Fruit fly (Drosophila melanogaster): ENCODE results near the gene CG7857.

The CG7857 gene

DNA sequence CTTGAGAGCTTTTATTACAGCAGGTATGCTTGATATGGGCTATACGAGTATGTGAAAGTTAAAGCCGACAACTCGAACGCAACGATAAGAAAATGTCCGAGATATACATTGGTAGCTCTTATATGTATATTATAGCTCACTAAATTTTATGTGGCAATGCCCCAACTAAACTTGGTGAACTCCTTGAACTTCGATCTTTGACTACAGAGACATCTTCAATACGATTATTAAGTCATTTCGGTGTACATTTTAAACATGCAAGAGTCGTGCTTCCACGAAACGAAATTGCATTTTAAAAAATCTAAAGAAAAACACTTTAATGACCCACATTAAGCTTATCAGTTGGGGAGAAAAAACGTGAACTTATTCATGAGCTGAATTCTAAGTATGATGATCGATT lies 31.9 kb upstream of the CG7857 start:
- TF ChIP-seq CG10348 (GFP tag; IDR thresholded peaks at IDR 0.05) (no peak), rn (GFP tag; IDR thresholded peaks at IDR 0.05) (no peak), Ets98B (GFP tag; IDR thresholded peaks at IDR 0.05) (no peak), CG14655 (GFP tag; optimal IDR thresholded peaks at IDR 0.05) (no peak), CG9948 (tag; optimal IDR thresholded peaks at IDR 0.05) (no peak), Pif1B (GFP tag; optimal IDR thresholded peaks at IDR 0.05) (no peak), D1 (tag; optimal IDR thresholded peaks at IDR 0.05) (no peak), CG8159 (tag; optimal IDR thresholded peaks at IDR 0.05) (no peak), CG12605 (GFP tag; IDR thresholded peaks at IDR 0.05) (no peak)

DNA sequence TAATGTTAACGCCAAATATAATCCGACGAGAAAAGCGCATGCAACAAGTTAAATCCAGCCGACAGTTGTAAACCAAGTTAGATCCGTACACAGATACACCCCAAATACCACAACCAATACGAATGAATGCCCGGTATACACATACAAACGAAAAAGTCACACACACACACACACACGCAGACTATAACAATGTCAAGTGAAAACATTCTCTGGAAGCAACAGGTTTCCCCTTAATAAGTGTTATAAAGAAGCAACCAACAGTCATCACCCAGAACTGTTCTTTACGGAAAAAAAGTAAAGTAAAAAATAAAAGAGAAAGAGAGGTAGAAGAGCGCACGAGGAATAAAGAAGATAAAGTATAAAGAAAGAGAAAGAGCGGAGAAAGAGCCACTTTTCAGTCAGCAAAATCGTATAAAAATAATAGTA lies 31.1 kb upstream of the CG7857 start:
- TF ChIP-seq EcR (GFP tag; optimal IDR thresholded peaks at IDR 0.05) = peak; percentile 12
- TF ChIP-seq CG12605 (GFP tag; IDR thresholded peaks at IDR 0.05) = peak; percentile 76
- no peak for TF ChIP-seq Ets98B (GFP tag; IDR thresholded peaks at IDR 0.05)
- peak; percentile 13 for TF ChIP-seq CG8159 (tag; optimal IDR thresholded peaks at IDR 0.05)

DNA sequence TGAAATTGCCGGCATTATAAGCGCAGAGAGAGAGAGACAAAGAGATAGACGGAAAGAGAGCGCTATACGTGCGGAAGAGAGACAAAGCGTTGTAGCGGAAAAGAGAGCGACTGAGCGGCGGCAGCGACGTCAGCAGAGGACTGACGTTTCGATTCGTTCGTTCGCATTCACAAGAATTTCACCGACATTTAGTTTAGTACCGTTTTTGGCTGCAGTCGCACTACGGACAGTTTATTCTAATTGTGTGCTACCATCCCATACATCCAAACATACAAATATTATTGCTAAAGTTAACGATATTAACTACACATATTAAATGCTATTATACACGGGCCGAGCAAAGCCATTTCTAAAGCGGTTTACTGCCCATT lies 30.5 kb upstream of the CG7857 start, which contains the start of gene CrebA:
Gene CrebA, plus strand, starts transcription at position 168 of the 371 bp plus-strand sequence.
- TF ChIP-seq Pif1A (GFP tag; optimal IDR thresholded peaks at IDR 0.05) = no peak
- TF ChIP-seq CG12605 (GFP tag; IDR thresholded peaks at IDR 0.05) = peak; percentile 88
- no peak for TF ChIP-seq CG17806 (tag; optimal IDR thresholded peaks at IDR 0.05)
- TF ChIP-seq CG8159 (tag; optimal IDR thresholded peaks at IDR 0.05) = no peak
- TF ChIP-seq CG9948 (tag; optimal IDR thresholded peaks at IDR 0.05) = no peak
- no peak for TF ChIP-seq rn (GFP tag; IDR thresholded peaks at IDR 0.05)
- no peak for TF ChIP-seq CG13204 (GFP tag; optimal IDR thresholded peaks at IDR 0.05)
- TF ChIP-seq Pif1B (GFP tag; optimal IDR thresholded peaks at IDR 0.05) = no peak
- TF ChIP-seq Ets98B (GFP tag; IDR thresholded peaks at IDR 0.05) = peak; percentile 41; the same call in 1 of the 2 replicates
- TF ChIP-seq CG15710 (tag; optimal IDR thresholded peaks at IDR 0.05) = no peak
- TF ChIP-seq CG10348 (GFP tag; IDR thresholded peaks at IDR 0.05) = no peak
- TF ChIP-seq CG34367 (tag; optimal IDR thresholded peaks at IDR 0.05) = no peak
- no peak for TF ChIP-seq fd96Ca (GFP tag; IDR thresholded peaks at IDR 0.05)
- no peak for TF ChIP-seq CG14655 (GFP tag; optimal IDR thresholded peaks at IDR 0.05)
- no peak for TF ChIP-seq gl (tag; optimal IDR thresholded peaks at IDR 0.05)
- TF ChIP-seq D1 (tag; optimal IDR thresholded peaks at IDR 0.05) = no peak
- TF ChIP-seq EcR (GFP tag; optimal IDR thresholded peaks at IDR 0.05) = no peak
- TF ChIP-seq CG32121 (GFP tag; IDR thresholded peaks at IDR 0.05) = peak; percentile 11; the same call in 1 of the 2 replicates
- peak; percentile 56 for TF ChIP-seq CG4496 (GFP tag; IDR thresholded peaks at IDR 0.05)
- TF ChIP-seq CG8301 (tag; optimal IDR thresholded peaks at IDR 0.05) = no peak
- TF ChIP-seq Snoo (tag; optimal IDR thresholded peaks at IDR 0.05) = no peak

DNA sequence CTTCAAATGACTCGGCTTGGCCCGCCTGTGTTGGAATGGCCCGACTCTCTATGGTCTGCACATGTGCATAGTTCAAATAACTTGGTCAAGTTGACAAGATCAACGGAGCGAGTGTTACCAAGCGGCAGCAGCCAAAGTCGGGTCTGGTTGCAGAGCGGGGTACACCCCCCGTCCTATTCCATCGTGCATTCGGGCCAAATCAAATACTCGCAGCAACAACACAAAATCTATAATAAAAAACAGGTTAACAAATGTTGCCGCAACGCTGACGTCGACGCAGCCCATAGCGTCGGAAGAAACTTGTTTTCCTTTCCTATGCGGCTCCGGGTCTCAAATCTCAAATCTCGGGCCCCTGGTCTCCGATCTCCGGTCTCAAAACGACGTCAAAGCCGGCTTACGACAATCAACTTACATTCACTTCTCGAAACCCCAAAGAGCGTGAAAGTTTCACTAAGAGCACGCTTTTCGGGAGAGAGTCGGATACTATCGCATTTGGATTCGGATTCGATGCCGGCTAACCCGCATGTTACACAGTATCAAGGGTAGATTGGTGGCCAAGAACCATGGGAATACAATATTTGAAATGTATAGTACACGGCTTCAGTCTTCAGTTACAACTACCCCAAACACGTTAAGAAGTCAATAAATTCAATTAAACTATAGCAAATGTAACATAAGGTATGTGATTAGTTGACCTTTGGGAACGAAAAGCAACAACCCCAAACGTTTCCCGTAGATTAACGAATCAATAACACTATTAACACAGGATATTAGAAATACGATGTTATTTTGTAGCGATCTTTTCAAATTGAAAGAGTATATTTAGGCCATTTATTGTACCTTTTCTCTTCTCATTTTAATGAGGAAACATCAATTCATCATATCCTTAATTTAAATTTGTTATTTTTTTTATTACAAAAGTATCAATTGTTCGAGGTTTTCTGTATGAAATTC lies 29.9 kb upstream of the CG7857 start:
- TF ChIP-seq CG17806 (tag; optimal IDR thresholded peaks at IDR 0.05) (peak; percentile 59), CG15710 (tag; optimal IDR thresholded peaks at IDR 0.05) (peak; percentile 73), CG14655 (GFP tag; optimal IDR thresholded peaks at IDR 0.05) (peak; percentile 83), CG32121 (GFP tag; IDR thresholded peaks at IDR 0.05) (0 out of 2 replicates have a peak, but pooled peaks have one; percentile 10), Ets98B (GFP tag; IDR thresholded peaks at IDR 0.05) (no peak), CG34367 (tag; optimal IDR thresholded peaks at IDR 0.05) (peak; percentile 50), CG12605 (GFP tag; IDR thresholded peaks at IDR 0.05) (0 out of 2 replicates have a peak, but pooled peaks have one; percentile 9), CG9948 (tag; optimal IDR thresholded peaks at IDR 0.05) (peak; percentile 72), Pif1A (GFP tag; optimal IDR thresholded peaks at IDR 0.05) (peak; percentile 69), Snoo (tag; optimal IDR thresholded peaks at IDR 0.05) (peak; percentile 81), fd96Ca (GFP tag; IDR thresholded peaks at IDR 0.05) (peak; percentile 18; the same call in 2 of the 3 replicates), CG8301 (tag; optimal IDR thresholded peaks at IDR 0.05) (peak; percentile 72), rn (GFP tag; IDR thresholded peaks at IDR 0.05) (no peak), CG8159 (tag; optimal IDR thresholded peaks at IDR 0.05) (peak; percentile 69), CG4496 (GFP tag; IDR thresholded peaks at IDR 0.05) (peak; percentile 48; the same call in 2 of the 3 replicates), Pif1B (GFP tag; optimal IDR thresholded peaks at IDR 0.05) (peak; percentile 42), gl (tag; optimal IDR thresholded peaks at IDR 0.05) (no peak), D1 (tag; optimal IDR thresholded peaks at IDR 0.05) (no peak), EcR (GFP tag; optimal IDR thresholded peaks at IDR 0.05) (no peak)

DNA sequence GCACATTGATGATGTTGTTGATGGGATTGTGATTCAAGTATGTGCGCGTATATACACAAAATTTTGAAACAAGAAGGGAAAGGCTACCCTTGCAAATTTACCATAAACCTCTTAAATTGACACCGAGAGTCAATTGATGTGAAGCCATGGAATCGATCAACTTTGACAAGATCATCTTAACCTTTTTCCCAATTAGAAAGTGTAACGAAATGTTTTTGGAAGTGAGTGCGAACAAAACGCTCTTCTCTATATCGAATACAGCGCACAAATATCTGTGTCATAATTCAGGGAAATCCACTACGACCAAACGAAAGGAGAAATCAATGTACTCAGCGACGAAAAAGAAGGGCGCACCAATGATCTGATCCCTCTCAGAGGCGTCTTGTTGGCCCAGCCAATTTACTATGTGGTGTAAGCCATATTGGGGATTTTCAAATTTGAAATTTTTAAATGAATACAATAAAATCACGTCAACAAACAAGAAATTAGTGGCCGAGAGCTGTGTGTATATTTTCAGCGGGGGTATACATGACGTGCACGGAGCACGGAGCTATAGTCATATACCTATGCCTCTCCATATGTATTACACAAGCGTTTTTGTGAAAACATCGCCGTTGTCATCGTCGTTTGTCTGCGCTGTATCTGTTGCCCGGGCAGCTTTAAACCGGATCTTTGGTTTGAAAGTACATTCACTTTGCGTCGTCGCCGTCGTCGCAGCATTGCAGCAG lies 28.9 kb upstream of the CG7857 start:
- TF ChIP-seq fd96Ca (GFP tag; IDR thresholded peaks at IDR 0.05) (peak; percentile 79; the same call in 2 of the 3 replicates), CG32121 (GFP tag; IDR thresholded peaks at IDR 0.05) (peak; percentile 23; the same call in 1 of the 2 replicates), Snoo (tag; optimal IDR thresholded peaks at IDR 0.05) (peak; percentile 62), CG34367 (tag; optimal IDR thresholded peaks at IDR 0.05) (peak; percentile 61), Pif1B (GFP tag; optimal IDR thresholded peaks at IDR 0.05) (peak; percentile 83), gl (tag; optimal IDR thresholded peaks at IDR 0.05) (peak; percentile 56), Ets98B (GFP tag; IDR thresholded peaks at IDR 0.05) (peak; percentile 41), CG12605 (GFP tag; IDR thresholded peaks at IDR 0.05) (peak; percentile 15; the same call in 1 of the 2 replicates), CG4496 (GFP tag; IDR thresholded peaks at IDR 0.05) (peak; percentile 60; the same call in 1 of the 3 replicates), CG15710 (tag; optimal IDR thresholded peaks at IDR 0.05) (peak; percentile 67), CG8301 (tag; optimal IDR thresholded peaks at IDR 0.05) (peak; percentile 70), CG13204 (GFP tag; optimal IDR thresholded peaks at IDR 0.05) (peak; percentile 33), rn (GFP tag; IDR thresholded peaks at IDR 0.05) (no peak), EcR (GFP tag; optimal IDR thresholded peaks at IDR 0.05) (peak; percentile 52), CG8159 (tag; optimal IDR thresholded peaks at IDR 0.05) (peak; percentile 69), Pif1A (GFP tag; optimal IDR thresholded peaks at IDR 0.05) (peak; percentile 73), CG17806 (tag; optimal IDR thresholded peaks at IDR 0.05) (peak; percentile 68), D1 (tag; optimal IDR thresholded peaks at IDR 0.05) (peak; percentile 48), CG10348 (GFP tag; IDR thresholded peaks at IDR 0.05) (no peak), CG9948 (tag; optimal IDR thresholded peaks at IDR 0.05) (peak; percentile 79), CG14655 (GFP tag; optimal IDR thresholded peaks at IDR 0.05) (peak; percentile 82)
